Worm (Caenorhabditis elegans) whole organism, L4 larva: ENCODE measurements around the gene F43C11.12.

Experiments used
- F49E8.2 ChIP-seq: sonication (generic microtip); optimal IDR thresholded peaks from 2 replicates; lab custom pipeline; 2016; ENCODE audit warnings: missing compliant biosample characterization, mild to moderate bottlenecking, missing genetic modification characterization, borderline replicate concordance
- T20F7.1 ChIP-seq: fragments of 200-800 bp; sonication (Bioruptor generic); optimal IDR thresholded peaks from 2 replicates; lab custom pipeline; 2018; ENCODE audit warnings: mild to moderate bottlenecking, missing genetic modification characterization, missing compliant biosample characterization
- T26A8.4 ChIP-seq: fragments of 200-800 bp; sonication (Bioruptor generic); IDR thresholded peaks from 2 replicates; pipeline ENCODE4 v1.3.6; 2022; ENCODE audit warnings: missing genetic modification characterization, missing compliant biosample characterization
- Y75B8A.6 ChIP-seq: fragments of 200-800 bp; sonication (Bioruptor generic); IDR thresholded peaks from 2 replicates; pipeline ENCODE4 v1.3.6; 2022; ENCODE audit warnings: missing genetic modification reagents, missing genetic modification characterization, missing compliant biosample characterization
- aha-1 ChIP-seq: fragments of 150-350 bp; peaks from one replicate; lab custom pipeline; 2014; ENCODE audit warnings: missing biosample characterization, missing genetic modification characterization
- arid-1 ChIP-seq: fragments of 200-800 bp; sonication (Bioruptor generic); conservative IDR thresholded peaks from 2 replicates; pipeline ENCODE4 v1.3.6; 2022; ENCODE audit warnings: missing genetic modification reagents, missing genetic modification characterization, missing compliant biosample characterization
- ceh-20 ChIP-seq: fragments of 200-800 bp; sonication (Bioruptor generic); IDR thresholded peaks from 2 replicates; pipeline ENCODE4 v1.3.6; 2022; ENCODE audit warnings: missing genetic modification reagents, missing genetic modification characterization, missing compliant biosample characterization
- dmd-6 ChIP-seq: fragments of 200-800 bp; sonication (Bioruptor generic); IDR thresholded peaks from 2 replicates; pipeline ENCODE4 v1.3.6; 2022; ENCODE audit warnings: missing genetic modification reagents, missing genetic modification characterization, missing compliant biosample characterization
- dmd-8 ChIP-seq: fragments of 200-800 bp; sonication (Bioruptor generic); IDR thresholded peaks from 2 replicates; pipeline ENCODE4 v1.3.6; 2022; ENCODE audit warnings: missing genetic modification characterization, missing compliant biosample characterization
- dpl-1 ChIP-seq: fragments of 150-350 bp; optimal IDR thresholded peaks from 2 replicates; lab custom pipeline; 2014; ENCODE audit warnings: missing biosample characterization, missing genetic modification reagents, missing genetic modification characterization
- duxl-1 ChIP-seq: sonication (generic microtip); optimal IDR thresholded peaks from 2 replicates; lab custom pipeline; 2016; ENCODE audit warnings: mild to moderate bottlenecking, missing genetic modification characterization, moderate library complexity, missing compliant biosample characterization; ENCODE audit not compliant: poor library complexity
- dve-1 ChIP-seq: sonication (generic microtip); optimal IDR thresholded peaks from 2 replicates; lab custom pipeline; 2017; ENCODE audit warnings: antibody characterized with exemption, mild to moderate bottlenecking, missing genetic modification characterization, missing compliant biosample characterization; ENCODE audit not compliant: insufficient read depth
- fos-1 ChIP-seq: fragments of 150-350 bp; optimal IDR thresholded peaks from 2 replicates; lab custom pipeline; 2014; ENCODE audit warnings: missing biosample characterization, missing genetic modification characterization
- gei-8 ChIP-seq: fragments of 200-800 bp; sonication (Bioruptor generic); optimal IDR thresholded peaks from 2 replicates; lab custom pipeline; 2018; ENCODE audit warnings: mild to moderate bottlenecking, missing genetic modification characterization, missing compliant biosample characterization
- hlh-11 ChIP-seq: fragments of 200-800 bp; sonication (Bioruptor generic); optimal IDR thresholded peaks from 2 replicates; lab custom pipeline; 2018; ENCODE audit warnings: mild to moderate bottlenecking, missing genetic modification characterization, missing compliant biosample characterization
- jun-1 ChIP-seq: fragments of 150-350 bp; optimal IDR thresholded peaks from 2 replicates; lab custom pipeline; 2014; ENCODE audit warnings: missing biosample characterization, missing genetic modification reagents, missing genetic modification characterization
- lim-7 ChIP-seq: fragments of 200-800 bp; sonication (Bioruptor generic); IDR thresholded peaks from 2 replicates; pipeline ENCODE4 v1.3.6; 2022; ENCODE audit warnings: missing genetic modification characterization, missing compliant biosample characterization
- lin-13 ChIP-seq: fragments of 150-350 bp; optimal IDR thresholded peaks from 2 replicates; lab custom pipeline; 2014; ENCODE audit warnings: missing biosample characterization, missing genetic modification reagents, missing genetic modification characterization
- lin-39 ChIP-seq: fragments of 150-350 bp; optimal IDR thresholded peaks from 2 replicates; lab custom pipeline; 2014; ENCODE audit warnings: missing biosample characterization, missing genetic modification reagents, missing genetic modification characterization
- madf-9 ChIP-seq: fragments of 200-800 bp; sonication (Bioruptor generic); conservative IDR thresholded peaks from 2 replicates; pipeline ENCODE4 v1.3.6; 2022; ENCODE audit warnings: missing genetic modification reagents, missing genetic modification characterization, missing compliant biosample characterization
- mxl-3 ChIP-seq: fragments of 200-800 bp; sonication (Bioruptor generic); optimal IDR thresholded peaks from 2 replicates; lab custom pipeline; 2018; ENCODE audit warnings: mild to moderate bottlenecking, missing genetic modification characterization, missing compliant biosample characterization
- nhr-48 ChIP-seq: sonication (generic microtip); optimal IDR thresholded peaks from 2 replicates; lab custom pipeline; 2016; ENCODE audit warnings: mild to moderate bottlenecking, missing genetic modification characterization, missing compliant biosample characterization
- pha-4 ChIP-seq, 2 experiments: fragments of 150-350 bp in 1 of 2; fragments of 200-800 bp in 1 of 2; sonication (Bioruptor generic) in 1 of 2; IDR thresholded peaks in 1 of 2; optimal IDR thresholded peaks in 1 of 2; 2 replicates each; pipeline versions ENCODE4 v1.3.6 to Lab custom; 2014 to 2022; ENCODE audit warnings: missing genetic modification characterization in 2 of 2, missing genetic modification reagents in 2 of 2, missing biosample characterization in 1 of 2, missing compliant biosample characterization in 1 of 2
- php-3 ChIP-seq: fragments of 200-800 bp; sonication (Bioruptor generic); IDR thresholded peaks from 2 replicates; pipeline ENCODE4 v1.3.6; 2022; ENCODE audit warnings: missing genetic modification reagents, missing genetic modification characterization, missing compliant biosample characterization
- rbr-2 ChIP-seq: sonication (generic microtip); optimal IDR thresholded peaks from 2 replicates; lab custom pipeline; 2016; ENCODE audit warnings: missing genotype, missing genetic modification characterization, missing compliant biosample characterization
- sdz-12 ChIP-seq: fragments of 200-800 bp; sonication (Bioruptor generic); optimal IDR thresholded peaks from 2 replicates; lab custom pipeline; 2018; ENCODE audit warnings: mild to moderate bottlenecking, missing genetic modification characterization, missing compliant biosample characterization
- skn-1 ChIP-seq: fragments of 150-350 bp; optimal IDR thresholded peaks from 2 replicates; lab custom pipeline; 2014; ENCODE audit warnings: missing biosample characterization, missing genetic modification characterization
- spr-1 ChIP-seq: sonication (generic microtip); optimal IDR thresholded peaks from 2 replicates; lab custom pipeline; 2016; ENCODE audit warnings: mild to moderate bottlenecking, missing genetic modification characterization, missing compliant biosample characterization
- spr-3 ChIP-seq: fragments of 200-800 bp; sonication (Bioruptor generic); optimal IDR thresholded peaks from 2 replicates; lab custom pipeline; 2018; ENCODE audit warnings: mild to moderate bottlenecking, missing genetic modification characterization, missing compliant biosample characterization
- tra-1 ChIP-seq: fragments of 200-800 bp; sonication (Bioruptor generic); IDR thresholded peaks from 2 replicates; pipeline ENCODE4 v1.3.6; 2022; ENCODE audit warnings: missing genetic modification reagents, missing genetic modification characterization, missing compliant biosample characterization
- unc-130 ChIP-seq: sonication (generic microtip); optimal IDR thresholded peaks from 2 replicates; lab custom pipeline; 2016; ENCODE audit warnings: missing genetic modification reagents, missing genetic modification characterization, missing compliant biosample characterization
- unc-62 ChIP-seq, 3 experiments: fragments of 150-350 bp in 1 of 3; sonication (generic microtip); optimal IDR thresholded peaks in 2 of 3; peaks in 1 of 3; 1 replicate in 1 of 3; 2 replicates in 2 of 3; lab custom pipeline; 2014 to 2017; ENCODE audit warnings: missing biosample characterization in 3 of 3, missing genetic modification characterization in 3 of 3, missing genetic modification reagents in 3 of 3, missing genotype in 1 of 3
- zag-1 ChIP-seq: fragments of 150-350 bp; optimal IDR thresholded peaks from 2 replicates; lab custom pipeline; 2014; ENCODE audit warnings: missing biosample characterization, missing genetic modification characterization
- zfp-2 ChIP-seq: sonication (generic microtip); optimal IDR thresholded peaks from 2 replicates; lab custom pipeline; 2016; ENCODE audit warnings: mild to moderate bottlenecking, missing genetic modification characterization, missing compliant biosample characterization

The F43C11.12 gene

ce11 chrII:2378465-2379009 lies 12.0 kb upstream of the F43C11.12 start (continued):
- TF ChIP-seq lim-7, result no peak
- no peak for TF ChIP-seq arid-1 (GFP tag; lab: Robert Waterston, UW)
- peak; percentile 98 for TF ChIP-seq tra-1 (GFP tag; lab: Robert Waterston, UW)
- no peak for TF ChIP-seq zfp-2 (tag; lab: Kevin White, UChicago)
- no peak for TF ChIP-seq gei-8
- no peak for TF ChIP-seq unc-130 (GFP tag; lab: Kevin White, UChicago)
- peak; percentile 91 for TF ChIP-seq dve-1 (tag; lab: Kevin White, UChicago)
- TF ChIP-seq sdz-12 (GFP tag; lab: Kevin White, UChicago), result no peak
- TF ChIP-seq duxl-1 (tag; lab: Kevin White, UChicago), result peak; percentile 77
- peak; percentile 29 for TF ChIP-seq spr-1
- peak; percentile 96 for TF ChIP-seq dmd-6
- peak; percentile 98 for TF ChIP-seq hlh-11 (tag; lab: Kevin White, UChicago)
- peak; percentile 92 for TF ChIP-seq pha-4 (GFP tag; IDR thresholded peaks at IDR 0.05; lab: Robert Waterston, UW)
- no peak for TF ChIP-seq pha-4 (tag; optimal IDR thresholded peaks at IDR 0.05; lab: Kevin White, UChicago)
- peak; percentile 100 for TF ChIP-seq php-3
- TF ChIP-seq ceh-20 (GFP tag; lab: Robert Waterston, UW), result peak; percentile 84; the same call in 1 of the 2 replicates
- TF ChIP-seq T26A8.4 (GFP tag; lab: Robert Waterston, UW), result peak; percentile 55; the same call in 1 of the 2 replicates
- TF ChIP-seq dmd-8, result no peak; the same call in 1 of the 2 replicates
- peak; percentile 88 for TF ChIP-seq fos-1
- no peak for TF ChIP-seq lin-39 (tag; lab: Kevin White, UChicago)
- TF ChIP-seq T20F7.1 (GFP tag; lab: Kevin White, UChicago), result peak; percentile 81
- TF ChIP-seq madf-9, result 0 out of 2 replicates have a peak, but pooled peaks have one; percentile 7
- peak; percentile 58; the same call in 1 of the 2 replicates for TF ChIP-seq Y75B8A.6 (GFP tag; lab: Robert Waterston, UW)
- peak; percentile 95 for TF ChIP-seq nhr-48 (tag; lab: Kevin White, UChicago)
- TF ChIP-seq mxl-3 (GFP tag; lab: Kevin White, UChicago), result peak; percentile 66
- peak; percentile 95 for TF ChIP-seq jun-1 (tag; lab: Kevin White, UChicago)
- no peak for TF ChIP-seq spr-3 (GFP tag; lab: Kevin White, UChicago)
- peak; percentile 27 for TF ChIP-seq lin-13 (GFP tag; lab: Kevin White, UChicago)

ce11 chrII:2377751-2378150 lies 11.2 kb upstream of the F43C11.12 start, which contains the start of gene F16G10.6:
Gene F16G10.6 (minus strand): TSS chrII:2377851.
- TF ChIP-seq duxl-1 (tag; lab: Kevin White, UChicago) (no peak), unc-62 (GFP tag; optimal IDR thresholded peaks at IDR 0.05 in 1 of 2; lab: Kevin White, UChicago) (peak in 1 of 2 experiments; percentile 1), unc-62 (tag; optimal IDR thresholded peaks at IDR 0.05; lab: Kevin White, UChicago) (no peak), dpl-1 (no peak), F49E8.2 (no peak), zfp-2 (tag; lab: Kevin White, UChicago) (no peak), rbr-2 (tag; lab: Kevin White, UChicago) (no peak), zag-1 (no peak)

ce11 chrII:2374973-2375372 lies 8.4 kb upstream of the F43C11.12 start, which contains the start of gene F16G10.2:
Gene F16G10.2 (plus strand): TSS chrII:2375273.
- TF ChIP-seq zag-1 (no peak), unc-62 (GFP tag; optimal IDR thresholded peaks at IDR 0.05 in 1 of 2; lab: Kevin White, UChicago) (peak in 1 of 2 experiments; percentile 79), unc-62 (tag; optimal IDR thresholded peaks at IDR 0.05; lab: Kevin White, UChicago) (no peak)

- TF ChIP-seq skn-1 (tag; lab: Kevin White, UChicago) (no peak), aha-1 (peak; percentile 66)
Measured at ce11 chrII:2372090-2372489, 5.6 kb upstream of the F43C11.12 start, which contains the start of gene F16G10.3. Gene F16G10.3 (plus strand): TSS chrII:2372390.
